Fruit fly (Drosophila melanogaster) whole organism, embryonic: ENCODE data around the gene CG42268.

Source experiments
- Abd-B ChIP-seq: fragments of 200-800 bp; sonication (Bioruptor generic); optimal IDR thresholded peaks from 2 replicates; lab custom pipeline; 2018; ENCODE audit warnings: missing biosample characterization, mild to moderate bottlenecking, missing genetic modification characterization, moderate library complexity
- Antp ChIP-seq: fragments of 200-800 bp; sonication (Bioruptor generic); optimal IDR thresholded peaks from 3 replicates; lab custom pipeline; 2016; ENCODE audit warnings: missing biosample characterization, missing genetic modification characterization
- Awh ChIP-seq: fragments of 200-800 bp; sonication (Bioruptor generic); IDR thresholded peaks from 2 replicates; pipeline ENCODE4, ENCODE4 v1.3.6; 2022; ENCODE audit warnings: missing biosample characterization, missing genetic modification characterization
- BEAF-32 ChIP-seq: fragments of 200-800 bp; sonication (Bioruptor generic); optimal IDR thresholded peaks from 3 replicates; lab custom pipeline; 2017; ENCODE audit warnings: missing biosample characterization, missing genetic modification characterization, mild to moderate bottlenecking, moderate library complexity, missing genetic modification reagents
- Bgb ChIP-seq: fragments of 200-800 bp; sonication (Bioruptor generic); IDR thresholded peaks from 2 replicates; pipeline ENCODE4 v1.3.6; 2022; ENCODE audit warnings: missing biosample characterization, missing genetic modification characterization; ENCODE audit not compliant: partially characterized antibody
- CG11504 ChIP-seq: fragments of 200-800 bp; sonication (Bioruptor generic); optimal IDR thresholded peaks from 3 replicates; lab custom pipeline; 2019; ENCODE audit warnings: missing biosample characterization, mild to moderate bottlenecking, missing genetic modification characterization, moderate library complexity
- CG12155 ChIP-seq: fragments of 200-800 bp; sonication (Bioruptor generic); optimal IDR thresholded peaks from 3 replicates; lab custom pipeline; 2016; ENCODE audit warnings: missing biosample characterization, missing genetic modification characterization
- CG13296 ChIP-seq: fragments of 200-800 bp; sonication (Bioruptor generic); optimal IDR thresholded peaks from 3 replicates; lab custom pipeline; 2018; ENCODE audit warnings: missing biosample characterization, mild to moderate bottlenecking, missing genetic modification characterization
- CG13424 ChIP-seq: fragments of 200-800 bp; sonication (Bioruptor generic); optimal IDR thresholded peaks from 2 replicates; lab custom pipeline; 2019; ENCODE audit warnings: missing biosample characterization, mild to moderate bottlenecking, missing genetic modification characterization, moderate library complexity
- CG13624 ChIP-seq: fragments of 200-800 bp; sonication (Bioruptor generic); optimal IDR thresholded peaks from 2 replicates; lab custom pipeline; 2016; ENCODE audit warnings: missing biosample characterization, missing genetic modification characterization
- CG14667 ChIP-seq: fragments of 200-800 bp; sonication (Bioruptor generic); IDR thresholded peaks from 2 replicates; pipeline ENCODE4 v1.3.6; 2022; ENCODE audit warnings: missing biosample characterization, missing genetic modification characterization
- CG14710 ChIP-seq: fragments of 200-800 bp; sonication (Bioruptor generic); optimal IDR thresholded peaks from 3 replicates; lab custom pipeline; 2019; ENCODE audit warnings: missing biosample characterization, mild to moderate bottlenecking, missing genetic modification characterization, moderate library complexity
- CG15011 ChIP-seq: fragments of 200-800 bp; sonication (Bioruptor generic); optimal IDR thresholded peaks from 3 replicates; lab custom pipeline; 2018; ENCODE audit warnings: missing biosample characterization, mild to moderate bottlenecking, missing genetic modification characterization
- CG15514 ChIP-seq: fragments of 200-800 bp; sonication (Bioruptor generic); optimal IDR thresholded peaks from 3 replicates; lab custom pipeline; 2017; ENCODE audit warnings: missing biosample characterization, missing genetic modification characterization, mild to moderate bottlenecking, moderate library complexity, missing genetic modification reagents
- CG17186 ChIP-seq: fragments of 200-800 bp; sonication (Bioruptor generic); optimal IDR thresholded peaks from 3 replicates; lab custom pipeline; 2017; ENCODE audit warnings: missing biosample characterization, missing genetic modification reagents, missing genetic modification characterization
- CG2129 ChIP-seq: fragments of 200-800 bp; sonication (Bioruptor generic); IDR thresholded peaks from 2 replicates; pipeline ENCODE4 v1.3.6; 2022; ENCODE audit warnings: missing biosample characterization, missing genetic modification characterization; ENCODE audit not compliant: partially characterized antibody
- CG33557 ChIP-seq: fragments of 200-800 bp; sonication (Bioruptor generic); optimal IDR thresholded peaks from 2 replicates; lab custom pipeline; 2019; ENCODE audit warnings: missing biosample characterization, mild to moderate bottlenecking, missing genetic modification characterization, moderate library complexity
- CG42726 ChIP-seq: fragments of 200-800 bp; sonication (Bioruptor generic); IDR thresholded peaks from 2 replicates; pipeline ENCODE4 v1.3.6; 2022; ENCODE audit warnings: missing biosample characterization, missing genetic modification characterization; ENCODE audit not compliant: partially characterized antibody
- CG4360 ChIP-seq: fragments of 200-800 bp; sonication (Bioruptor generic); IDR thresholded peaks from 2 replicates; pipeline ENCODE4 v1.3.6; 2022; ENCODE audit warnings: missing biosample characterization, missing genetic modification characterization
- CG6791 ChIP-seq: fragments of 200-800 bp; sonication (Bioruptor generic); IDR thresholded peaks from 3 replicates; pipeline ENCODE4 v1.3.6; 2022; ENCODE audit warnings: missing biosample characterization, missing genetic modification characterization; ENCODE audit not compliant: partially characterized antibody
- CG9932 ChIP-seq: fragments of 200-800 bp; sonication (Bioruptor generic); IDR thresholded peaks from 2 replicates; pipeline ENCODE4 v1.3.6; 2022; ENCODE audit warnings: missing biosample characterization, missing genetic modification characterization
- CHES-1-like ChIP-seq: fragments of 200-800 bp; sonication (Bioruptor generic); optimal IDR thresholded peaks from 2 replicates; lab custom pipeline; 2016; ENCODE audit warnings: missing biosample characterization, missing genetic modification characterization
- CoRest ChIP-seq: fragments of 200-800 bp; sonication (Bioruptor generic); optimal IDR thresholded peaks from 3 replicates; lab custom pipeline; 2018; ENCODE audit warnings: missing biosample characterization, mild to moderate bottlenecking, missing genetic modification characterization, moderate library complexity
- Dll ChIP-seq: fragments of 200-800 bp; sonication (Bioruptor generic); IDR thresholded peaks from 4 replicates; pipeline ENCODE4 v1.3.6; 2022; ENCODE audit warnings: missing biosample characterization, missing genetic modification characterization; ENCODE audit not compliant: partially characterized antibody
- Fer1 ChIP-seq: fragments of 200-800 bp; sonication (Bioruptor generic); optimal IDR thresholded peaks from 2 replicates; lab custom pipeline; 2017; ENCODE audit warnings: missing biosample characterization, mild to moderate bottlenecking, missing genetic modification characterization
- Fer3 ChIP-seq: fragments of 200-800 bp; sonication (Bioruptor generic); optimal IDR thresholded peaks from 2 replicates; lab custom pipeline; 2018; ENCODE audit warnings: missing biosample characterization, mild to moderate bottlenecking, missing genetic modification characterization, moderate library complexity
- Jarid2 ChIP-seq: fragments of 200-800 bp; sonication (Bioruptor generic); optimal IDR thresholded peaks from 3 replicates; lab custom pipeline; 2017; ENCODE audit warnings: mild to moderate bottlenecking, missing biosample characterization, missing genetic modification reagents, missing genetic modification characterization
- Opbp ChIP-seq: fragments of 200-800 bp; sonication (Bioruptor generic); IDR thresholded peaks from 3 replicates; pipeline ENCODE4 v1.3.6; 2022; ENCODE audit warnings: missing biosample characterization, missing genetic modification characterization; ENCODE audit not compliant: partially characterized antibody
- Optix ChIP-seq: fragments of 200-800 bp; sonication (Bioruptor generic); IDR thresholded peaks from 3 replicates; pipeline ENCODE4 v1.3.6; 2022; ENCODE audit warnings: missing biosample characterization, missing genetic modification characterization
- Pdp1 ChIP-seq, 2 experiments: fragments of 200-800 bp; sonication (Bioruptor generic); optimal IDR thresholded peaks; 3 replicates each; lab custom pipeline; 2016; ENCODE audit warnings: missing biosample characterization in 2 of 2, missing genetic modification characterization in 2 of 2, mild to moderate bottlenecking in 1 of 2, moderate library complexity in 1 of 2
- Sry-β ChIP-seq: fragments of 200-800 bp; sonication (Bioruptor generic); optimal IDR thresholded peaks from 2 replicates; lab custom pipeline; 2018; ENCODE audit warnings: missing biosample characterization, mild to moderate bottlenecking, missing genetic modification characterization, moderate library complexity
- Sry-δ ChIP-seq: fragments of 200-800 bp; sonication (Bioruptor generic); optimal IDR thresholded peaks from 2 replicates; lab custom pipeline; 2016; ENCODE audit warnings: missing biosample characterization, missing genetic modification characterization
- amos ChIP-seq: fragments of 200-800 bp; sonication (Bioruptor generic); IDR thresholded peaks from 2 replicates; pipeline ENCODE4 v1.3.6; 2022; ENCODE audit warnings: missing biosample characterization, missing genetic modification characterization; ENCODE audit not compliant: partially characterized antibody
- gfzf ChIP-seq: fragments of 200-800 bp; sonication (Bioruptor generic); optimal IDR thresholded peaks from 2 replicates; lab custom pipeline; 2016; ENCODE audit warnings: missing biosample characterization, mild to moderate bottlenecking, missing genetic modification characterization, moderate library complexity
- grau ChIP-seq: fragments of 200-800 bp; optimal IDR thresholded peaks from 3 replicates; lab custom pipeline; 2019; ENCODE audit warnings: missing biosample characterization, mild to moderate bottlenecking, missing genetic modification characterization, moderate library complexity
- grn ChIP-seq: fragments of 200-800 bp; sonication (Bioruptor generic); optimal IDR thresholded peaks from 3 replicates; lab custom pipeline; 2017; ENCODE audit warnings: missing biosample characterization, missing genetic modification characterization
- hbn ChIP-seq: fragments of 200-800 bp; sonication (Bioruptor generic); IDR thresholded peaks from 2 replicates; pipeline ENCODE4 v1.3.6; 2022; ENCODE audit warnings: missing biosample characterization, missing genetic modification characterization; ENCODE audit not compliant: partially characterized antibody
- lilli ChIP-seq: fragments of 200-800 bp; sonication (Bioruptor generic); optimal IDR thresholded peaks from 3 replicates; lab custom pipeline; 2016; ENCODE audit warnings: missing biosample characterization, missing genetic modification characterization
- mld ChIP-seq: fragments of 200-800 bp; sonication (Bioruptor generic); IDR thresholded peaks from 3 replicates; pipeline ENCODE4 v1.3.6; 2022; ENCODE audit warnings: missing biosample characterization, missing genetic modification characterization; ENCODE audit not compliant: partially characterized antibody
- pzg ChIP-seq: fragments of 200-800 bp; sonication (Bioruptor generic); optimal IDR thresholded peaks from 3 replicates; lab custom pipeline; 2018; ENCODE audit warnings: missing biosample characterization, mild to moderate bottlenecking, missing genetic modification characterization, moderate library complexity
- repo ChIP-seq: fragments of 200-800 bp; sonication (Bioruptor generic); optimal IDR thresholded peaks from 2 replicates; lab custom pipeline; 2016; ENCODE audit warnings: missing biosample characterization, missing genetic modification characterization
- salm ChIP-seq: fragments of 200-800 bp; sonication (Bioruptor generic); optimal IDR thresholded peaks from 2 replicates; lab custom pipeline; 2018; ENCODE audit warnings: missing biosample characterization, mild to moderate bottlenecking, missing genetic modification characterization
- scrt ChIP-seq: fragments of 200-800 bp; sonication (Bioruptor generic); optimal IDR thresholded peaks from 2 replicates; lab custom pipeline; 2018; ENCODE audit warnings: missing biosample characterization, mild to moderate bottlenecking, missing genetic modification characterization, moderate library complexity
- seq ChIP-seq: fragments of 200-800 bp; sonication (Bioruptor generic); IDR thresholded peaks from 2 replicates; pipeline ENCODE4 v1.3.6; 2022; ENCODE audit warnings: missing biosample characterization, missing genetic modification characterization
- sisA ChIP-seq: fragments of 200-800 bp; sonication (Bioruptor generic); IDR thresholded peaks from 2 replicates; pipeline ENCODE4 v1.3.6; 2022; ENCODE audit warnings: missing biosample characterization, missing genetic modification characterization
- slou ChIP-seq: fragments of 200-800 bp; sonication (Bioruptor generic); optimal IDR thresholded peaks from 3 replicates; lab custom pipeline; 2016; ENCODE audit warnings: missing biosample characterization, missing genetic modification characterization
- trem ChIP-seq: fragments of 200-800 bp; optimal IDR thresholded peaks from 3 replicates; lab custom pipeline; 2019; ENCODE audit warnings: missing biosample characterization, mild to moderate bottlenecking, missing genetic modification characterization, moderate library complexity
- zfh2 ChIP-seq: fragments of 200-800 bp; sonication (Bioruptor generic); optimal IDR thresholded peaks from 2 replicates; lab custom pipeline; 2016; ENCODE audit warnings: missing biosample characterization, missing genetic modification characterization

Gene CG42268

dm6 chr3L:9698193-9698642 is 62.0 kb downstream of the CG42268 start, which contains the start of gene Ubc4 (continued):
- TF ChIP-seq grn (GFP tag; lab: Kevin White, UChicago): no peak
- peak; percentile 12 for TF ChIP-seq CG14710 (tag; lab: Kevin White, UChicago)
- TF ChIP-seq Awh (GFP tag; lab: Robert Waterston, UW): no peak
- TF ChIP-seq slou (GFP tag; lab: Kevin White, UChicago): no peak
- TF ChIP-seq CG14667 (GFP tag; lab: Robert Waterston, UW): no peak
- peak; percentile 48; the same call in 1 of the 2 replicates for TF ChIP-seq CG9932 (GFP tag; lab: Robert Waterston, UW)
- TF ChIP-seq CG13424 (tag; lab: Kevin White, UChicago): peak; percentile 18
- peak; percentile 11 for TF ChIP-seq Jarid2 (GFP tag; lab: Kevin White, UChicago)
- peak; percentile 92 for TF ChIP-seq pzg (GFP tag; lab: Kevin White, UChicago)
- TF ChIP-seq Abd-B: peak; percentile 5
- peak; percentile 86 for TF ChIP-seq Sry-δ (GFP tag; lab: Kevin White, UChicago)
- peak; percentile 20 for TF ChIP-seq zfh2
- peak; percentile 87 for TF ChIP-seq Dll (GFP tag; lab: Robert Waterston, UW)
- peak in 1 of 2 experiments; percentile 72 for TF ChIP-seq Pdp1 (GFP tag; optimal IDR thresholded peaks at IDR 0.05; lab: Kevin White, UChicago)
- peak; percentile 91; the same call in 1 of the 2 replicates for TF ChIP-seq amos (GFP tag; lab: Robert Waterston, UW)
- 0 out of 2 replicates have a peak, but pooled peaks have one; percentile 22 for TF ChIP-seq CG2129 (GFP tag; lab: Robert Waterston, UW)
- TF ChIP-seq Optix (GFP tag; lab: Robert Waterston, UW): no peak
- peak; percentile 92 for TF ChIP-seq BEAF-32 (GFP tag; lab: Kevin White, UChicago)
- no peak for TF ChIP-seq scrt (GFP tag; lab: Kevin White, UChicago)
- peak; percentile 38 for TF ChIP-seq Sry-β (GFP tag; lab: Kevin White, UChicago)
- TF ChIP-seq hbn (GFP tag; lab: Robert Waterston, UW): peak; percentile 81
- TF ChIP-seq seq (GFP tag; lab: Robert Waterston, UW): no peak
- TF ChIP-seq sisA (GFP tag; lab: Robert Waterston, UW): no peak
- TF ChIP-seq gfzf (GFP tag; lab: Kevin White, UChicago): peak; percentile 82
- no peak for TF ChIP-seq CG13296 (GFP tag; lab: Kevin White, UChicago)
- peak; percentile 79 for TF ChIP-seq CG42726 (GFP tag; lab: Robert Waterston, UW)
- TF ChIP-seq Fer3 (tag; lab: Kevin White, UChicago): no peak
- TF ChIP-seq Opbp (GFP tag; lab: Robert Waterston, UW): peak; percentile 81
- TF ChIP-seq salm (tag; lab: Kevin White, UChicago): no peak
- TF ChIP-seq Fer1: peak; percentile 4
- TF ChIP-seq grau (tag; lab: Kevin White, UChicago): no peak
- no peak for TF ChIP-seq CG11504 (tag; lab: Kevin White, UChicago)
- peak; percentile 71; the same call in 2 of the 3 replicates for TF ChIP-seq mld (GFP tag; lab: Robert Waterston, UW)
- TF ChIP-seq repo (GFP tag; lab: Kevin White, UChicago): peak; percentile 8
- peak; percentile 11 for TF ChIP-seq CHES-1-like (GFP tag; lab: Kevin White, UChicago)
- TF ChIP-seq CG15011 (GFP tag; lab: Kevin White, UChicago): no peak
- peak; percentile 53 for TF ChIP-seq CG15514
- TF ChIP-seq lilli (GFP tag; lab: Kevin White, UChicago): peak; percentile 42
- TF ChIP-seq CG12155 (GFP tag; lab: Kevin White, UChicago): no peak
- no peak for TF ChIP-seq CG17186 (GFP tag; lab: Kevin White, UChicago)
- TF ChIP-seq trem (tag; lab: Kevin White, UChicago): peak; percentile 0
- no peak for TF ChIP-seq CG4360
- TF ChIP-seq CG6791 (GFP tag; lab: Robert Waterston, UW): peak; percentile 84
- TF ChIP-seq Antp: peak; percentile 25
- TF ChIP-seq CoRest (tag; lab: Kevin White, UChicago): peak; percentile 4
- peak; percentile 93 for TF ChIP-seq Bgb
- TF ChIP-seq CG13624 (GFP tag; lab: Kevin White, UChicago): peak; percentile 8
- no peak for TF ChIP-seq CG33557
